Worm (Caenorhabditis elegans) whole organism, early embryonic: ENCODE results near the gene F25G6.8.

Experiments used
- hmbx-1 ChIP-seq: sonication (generic microtip); optimal IDR thresholded peaks from 2 replicates; lab custom pipeline; 2016; ENCODE audit warnings: mild to moderate bottlenecking, missing genetic modification characterization, missing compliant biosample characterization
- tbx-37 ChIP-seq: fragments of 200-800 bp; sonication (Bioruptor generic); conservative IDR thresholded peaks from 2 replicates; pipeline ENCODE4 v1.3.6; 2022; ENCODE audit warnings: missing genetic modification reagents, missing genetic modification characterization, missing compliant biosample characterization

DNA sequence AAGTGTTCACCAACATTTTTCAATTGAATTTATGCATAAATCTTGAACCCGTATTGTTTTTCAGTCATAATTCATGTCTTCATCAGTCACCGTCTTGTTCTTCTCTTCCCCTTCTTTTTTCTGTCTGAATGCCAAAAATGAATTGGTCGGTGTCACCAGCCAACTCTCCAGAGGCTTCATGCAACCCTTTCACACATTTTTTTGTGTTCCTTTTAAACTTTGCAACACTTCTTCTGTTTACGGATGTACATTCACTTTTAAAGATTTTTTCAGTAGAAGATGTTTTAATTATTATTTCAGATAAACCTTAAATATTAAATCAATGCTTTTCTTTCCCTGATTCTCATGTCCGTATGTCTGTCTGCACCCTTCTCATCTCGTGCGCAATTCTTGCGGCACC, 4.1 kb downstream of the F25G6.8 start, which contains the start of gene acr-16:
- no peak for TF ChIP-seq hmbx-1 (tag; lab: Kevin White, UChicago)
- no peak for TF ChIP-seq tbx-37
